Worm (Caenorhabditis elegans): Measurements from ENCODE around the gene eat-20.

The eat-20 gene

ce11 chrX:15485262-15485661, 24.5 kb upstream of the eat-20 start:
- TF ChIP-seq hmg-4 (GFP tag; optimal IDR thresholded peaks at IDR 0.05) (no peak), ceh-13 (GFP tag; optimal IDR thresholded peaks at IDR 0.05) (no peak), ets-7 (tag; optimal IDR thresholded peaks at IDR 0.05) (no peak), B0310.2 (tag; optimal IDR thresholded peaks at IDR 0.05) (no peak), hnd-1 (tag; optimal IDR thresholded peaks at IDR 0.05) (no peak), flt-1 (GFP tag; IDR thresholded peaks at IDR 0.05) (no peak), tra-4 (tag; optimal IDR thresholded peaks at IDR 0.05) (no peak), scrt-1 (GFP tag; IDR thresholded peaks at IDR 0.05) (no peak)

- TF ChIP-seq hmbx-1 (tag; optimal IDR thresholded peaks at IDR 0.05) = no peak
- TF ChIP-seq flt-1 (GFP tag; IDR thresholded peaks at IDR 0.05) = no peak
- no peak for TF ChIP-seq aly-1 (tag; optimal IDR thresholded peaks at IDR 0.05)
- TF ChIP-seq B0310.2 (tag; optimal IDR thresholded peaks at IDR 0.05) = no peak
Measured at ce11 chrX:15487162-15487561, 22.6 kb upstream of the eat-20 start.

ce11 chrX:15487806-15488205, 22.0 kb upstream of the eat-20 start, which contains the start of gene H13N06.2:
Gene H13N06.2, plus strand, starts transcription at chrX:15488106.
- TF ChIP-seq hmg-4 (GFP tag; optimal IDR thresholded peaks at IDR 0.05) (no peak), hmbx-1 (tag; optimal IDR thresholded peaks at IDR 0.05) (no peak), ets-7 (tag; optimal IDR thresholded peaks at IDR 0.05) (no peak)

ce11 chrX:15491110-15491509, 18.7 kb upstream of the eat-20 start:
- no peak for TF ChIP-seq aly-1 (tag; optimal IDR thresholded peaks at IDR 0.05)
- TF ChIP-seq tbx-11 (GFP tag; IDR thresholded peaks at IDR 0.05) = no peak
- TF ChIP-seq tra-4 (tag; optimal IDR thresholded peaks at IDR 0.05) = no peak
- TF ChIP-seq hmbx-1 (tag; optimal IDR thresholded peaks at IDR 0.05) = no peak
- no peak for TF ChIP-seq F13C5.2 (tag; optimal IDR thresholded peaks at IDR 0.05)
- no peak for TF ChIP-seq scrt-1 (GFP tag; IDR thresholded peaks at IDR 0.05)
- no peak for TF ChIP-seq hmg-4 (GFP tag; optimal IDR thresholded peaks at IDR 0.05)
- TF ChIP-seq hnd-1 (tag; optimal IDR thresholded peaks at IDR 0.05) = no peak
- TF ChIP-seq sea-1 (GFP tag; conservative IDR thresholded peaks at IDR 0.05) = no peak
- no peak for TF ChIP-seq ceh-13 (GFP tag; optimal IDR thresholded peaks at IDR 0.05)
- no peak for TF ChIP-seq tbx-37 (GFP tag; conservative IDR thresholded peaks at IDR 0.05)
- no peak for TF ChIP-seq flt-1 (GFP tag; IDR thresholded peaks at IDR 0.05)
- no peak for TF ChIP-seq ceh-36 (tag; optimal IDR thresholded peaks at IDR 0.05)

- TF ChIP-seq aly-1 (tag; optimal IDR thresholded peaks at IDR 0.05) (no peak), B0310.2 (tag; optimal IDR thresholded peaks at IDR 0.05) (peak; percentile 3), hnd-1 (tag; optimal IDR thresholded peaks at IDR 0.05) (no peak), ceh-13 (GFP tag; optimal IDR thresholded peaks at IDR 0.05) (no peak), scrt-1 (GFP tag; IDR thresholded peaks at IDR 0.05) (0 out of 2 replicates have a peak, but pooled peaks have one; percentile 22), tbx-37 (GFP tag; conservative IDR thresholded peaks at IDR 0.05) (peak; percentile 62; the same call in 1 of the 2 replicates), hmg-4 (GFP tag; optimal IDR thresholded peaks at IDR 0.05) (peak; percentile 57), tbx-11 (GFP tag; IDR thresholded peaks at IDR 0.05) (peak; percentile 66; the same call in 1 of the 2 replicates), hmbx-1 (tag; optimal IDR thresholded peaks at IDR 0.05) (no peak), F13C5.2 (tag; optimal IDR thresholded peaks at IDR 0.05) (peak; percentile 77), ets-7 (tag; optimal IDR thresholded peaks at IDR 0.05) (no peak), sea-1 (GFP tag; conservative IDR thresholded peaks at IDR 0.05) (peak; percentile 53; the same call in 1 of the 2 replicates), ceh-36 (tag; optimal IDR thresholded peaks at IDR 0.05) (no peak), tra-4 (tag; optimal IDR thresholded peaks at IDR 0.05) (no peak), ama-1 (optimal IDR thresholded peaks at IDR 0.05) (no peak), flt-1 (GFP tag; IDR thresholded peaks at IDR 0.05) (no peak; the same call in 1 of the 2 replicates), pes-1 (GFP tag; IDR thresholded peaks at IDR 0.05) (no peak; the same call in 1 of the 2 replicates)
Measured at ce11 chrX:15492759-15493158, 17.1 kb upstream of the eat-20 start.

- TF ChIP-seq sea-1 (GFP tag; conservative IDR thresholded peaks at IDR 0.05) = no peak
Measured at ce11 chrX:15493322-15493721, 16.5 kb upstream of the eat-20 start, which contains the start of gene gob-1. Gene gob-1, plus strand, starts transcription at chrX:15493602.

ce11 chrX:15494154-15494553, 15.7 kb upstream of the eat-20 start:
- TF ChIP-seq ama-1 (optimal IDR thresholded peaks at IDR 0.05) = no peak
- no peak for TF ChIP-seq aly-1 (tag; optimal IDR thresholded peaks at IDR 0.05)
- no peak for TF ChIP-seq hmg-4 (GFP tag; optimal IDR thresholded peaks at IDR 0.05)
- TF ChIP-seq tra-4 (tag; optimal IDR thresholded peaks at IDR 0.05) = no peak
- no peak for TF ChIP-seq B0310.2 (tag; optimal IDR thresholded peaks at IDR 0.05)
- TF ChIP-seq scrt-1 (GFP tag; IDR thresholded peaks at IDR 0.05) = no peak
- TF ChIP-seq pes-1 (GFP tag; IDR thresholded peaks at IDR 0.05) = no peak
- TF ChIP-seq hnd-1 (tag; optimal IDR thresholded peaks at IDR 0.05) = no peak
- no peak for TF ChIP-seq tbx-37 (GFP tag; conservative IDR thresholded peaks at IDR 0.05)
- no peak for TF ChIP-seq tbx-11 (GFP tag; IDR thresholded peaks at IDR 0.05)
- no peak for TF ChIP-seq hmbx-1 (tag; optimal IDR thresholded peaks at IDR 0.05)
- TF ChIP-seq sea-1 (GFP tag; conservative IDR thresholded peaks at IDR 0.05) = no peak
- no peak for TF ChIP-seq ceh-13 (GFP tag; optimal IDR thresholded peaks at IDR 0.05)
- no peak for TF ChIP-seq F13C5.2 (tag; optimal IDR thresholded peaks at IDR 0.05)
- no peak for TF ChIP-seq flt-1 (GFP tag; IDR thresholded peaks at IDR 0.05)
- no peak for TF ChIP-seq ceh-36 (tag; optimal IDR thresholded peaks at IDR 0.05)
- no peak for TF ChIP-seq ets-7 (tag; optimal IDR thresholded peaks at IDR 0.05)

- TF ChIP-seq ets-7 (tag; optimal IDR thresholded peaks at IDR 0.05) (no peak), B0310.2 (tag; optimal IDR thresholded peaks at IDR 0.05) (no peak), ama-1 (optimal IDR thresholded peaks at IDR 0.05) (no peak), hmg-4 (GFP tag; optimal IDR thresholded peaks at IDR 0.05) (no peak), ceh-13 (GFP tag; optimal IDR thresholded peaks at IDR 0.05) (no peak), pes-1 (GFP tag; IDR thresholded peaks at IDR 0.05) (no peak), hnd-1 (tag; optimal IDR thresholded peaks at IDR 0.05) (no peak), ceh-36 (tag; optimal IDR thresholded peaks at IDR 0.05) (no peak), aly-1 (tag; optimal IDR thresholded peaks at IDR 0.05) (no peak), F13C5.2 (tag; optimal IDR thresholded peaks at IDR 0.05) (no peak), sea-1 (GFP tag; conservative IDR thresholded peaks at IDR 0.05) (no peak), tra-4 (tag; optimal IDR thresholded peaks at IDR 0.05) (no peak), tbx-11 (GFP tag; IDR thresholded peaks at IDR 0.05) (no peak), hmbx-1 (tag; optimal IDR thresholded peaks at IDR 0.05) (no peak), tbx-37 (GFP tag; conservative IDR thresholded peaks at IDR 0.05) (no peak), scrt-1 (GFP tag; IDR thresholded peaks at IDR 0.05) (no peak), flt-1 (GFP tag; IDR thresholded peaks at IDR 0.05) (no peak)
Measured at ce11 chrX:15496927-15497605, 12.7 kb upstream of the eat-20 start, which contains the start of gene suox-1. Gene suox-1, plus strand, starts transcription at chrX:15497555.
